Fruit fly (Drosophila melanogaster): Measurements from ENCODE around the gene CG15210.

The CG15210 gene

dm6 chrX:10825349-10826129, 13.5 kb upstream of the CG15210 start (continued):
- TF ChIP-seq gt (GFP tag; IDR thresholded peaks at IDR 0.05) (no peak), Ets97D (GFP tag; optimal IDR thresholded peaks at IDR 0.05) (no peak), Kr (GFP tag; optimal IDR thresholded peaks at IDR 0.05) (no peak), HmgD (GFP tag; optimal IDR thresholded peaks at IDR 0.05) (no peak), Pdp1 (GFP tag; optimal IDR thresholded peaks at IDR 0.05) (peak; percentile 6 to 17), Dad (GFP tag; optimal IDR thresholded peaks at IDR 0.05) (no peak), CG13424 (tag; optimal IDR thresholded peaks at IDR 0.05) (peak; percentile 30), CG2202 (tag; optimal IDR thresholded peaks at IDR 0.05) (no peak), CG8388 (GFP tag; optimal IDR thresholded peaks at IDR 0.05) (peak; percentile 54), mirr (GFP tag; optimal IDR thresholded peaks at IDR 0.05) (no peak), CG31224 (GFP tag; IDR thresholded peaks at IDR 0.05) (0 out of 2 replicates have a peak, but pooled peaks have one; percentile 0), CG16815 (GFP tag; optimal IDR thresholded peaks at IDR 0.05) (peak; percentile 47), sqz (GFP tag; optimal IDR thresholded peaks at IDR 0.05) (no peak), dimm (GFP tag; IDR thresholded peaks at IDR 0.05) (no peak), CG12104 (GFP tag; optimal IDR thresholded peaks at IDR 0.05) (peak; percentile 9), grn (GFP tag; optimal IDR thresholded peaks at IDR 0.05) (no peak), HHEX (GFP tag; optimal IDR thresholded peaks at IDR 0.05) (no peak), ken (GFP tag; IDR thresholded peaks at IDR 0.05) (peak; percentile 50; the same call in 1 of the 3 replicates), CG6175 (GFP tag; IDR thresholded peaks at IDR 0.05) (no peak), CG30020 (tag; optimal IDR thresholded peaks at IDR 0.05) (no peak), zfh2 (GFP tag; optimal IDR thresholded peaks at IDR 0.05) (no peak), CG3163 (GFP tag; optimal IDR thresholded peaks at IDR 0.05) (no peak), Hr39 (optimal IDR thresholded peaks at IDR 0.05) (no peak), CG14441 (GFP tag; IDR thresholded peaks at IDR 0.05) (no peak), klu (GFP tag; IDR thresholded peaks at IDR 0.05) (no peak), tap (tag; optimal IDR thresholded peaks at IDR 0.05) (no peak), B-H1 (GFP tag; IDR thresholded peaks at IDR 0.05) (no peak), Mes4 (GFP tag; optimal IDR thresholded peaks at IDR 0.05) (no peak), psq (GFP tag; optimal IDR thresholded peaks at IDR 0.05) (no peak), Vsx1 (GFP tag; optimal IDR thresholded peaks at IDR 0.05) (no peak), CG16779 (GFP tag; IDR thresholded peaks at IDR 0.05) (no peak), CG10959 (GFP tag; IDR thresholded peaks at IDR 0.05) (0 out of 2 replicates have a peak, but pooled peaks have one; percentile 31), shn (GFP tag; optimal IDR thresholded peaks at IDR 0.05) (no peak), pita (GFP tag; optimal IDR thresholded peaks at IDR 0.05) (no peak), CG11093 (GFP tag; IDR thresholded peaks at IDR 0.05) (no peak), Mrtf (GFP tag; IDR thresholded peaks at IDR 0.05) (no peak), CG12219 (GFP tag; optimal IDR thresholded peaks at IDR 0.05) (peak; percentile 40), Dip3 (GFP tag; optimal IDR thresholded peaks at IDR 0.05) (no peak), CG5245 (GFP tag; optimal IDR thresholded peaks at IDR 0.05) (no peak), slbo (GFP tag; IDR thresholded peaks at IDR 0.05) (no peak), CG6813 (GFP tag; optimal IDR thresholded peaks at IDR 0.05) (no peak), salm (tag; optimal IDR thresholded peaks at IDR 0.05) (no peak), CG4820 (GFP tag; optimal IDR thresholded peaks at IDR 0.05) (peak; percentile 39), ham (GFP tag; IDR thresholded peaks at IDR 0.05) (no peak), CG3847 (GFP tag; IDR thresholded peaks at IDR 0.05) (no peak), ro (GFP tag; IDR thresholded peaks at IDR 0.05) (no peak), caup (GFP tag; optimal IDR thresholded peaks at IDR 0.05; ENCODE audit: severe bottlenecking) (no peak), CkIIα-i1 (GFP tag; IDR thresholded peaks at IDR 0.05) (no peak), CG1529 (GFP tag; optimal IDR thresholded peaks at IDR 0.05) (no peak), CG8281 (tag; optimal IDR thresholded peaks at IDR 0.05) (no peak), Hmx (GFP tag; optimal IDR thresholded peaks at IDR 0.05) (no peak)

All from whole organism, embryonic.